Worm (Caenorhabditis elegans) whole organism, young adult: ENCODE measurements around the gene R151.10.

Experiments used
- F10E7.11 ChIP-seq: sonication (generic microtip); optimal IDR thresholded peaks from 2 replicates; lab custom pipeline; 2017; ENCODE audit warnings: mild to moderate bottlenecking, missing genetic modification characterization, moderate library complexity, missing compliant biosample characterization
- F33H1.4 ChIP-seq: fragments of 200-800 bp; sonication (Bioruptor generic); IDR thresholded peaks from 2 replicates; pipeline ENCODE4 v1.3.6; 2022; ENCODE audit warnings: missing genetic modification reagents, missing genetic modification characterization, missing compliant biosample characterization
- F57C9.4 ChIP-seq: sonication (generic microtip); optimal IDR thresholded peaks from 2 replicates; lab custom pipeline; 2017; ENCODE audit warnings: mild to moderate bottlenecking, missing genetic modification characterization, missing compliant biosample characterization
- Y53G8AR.9 ChIP-seq: fragments of 200-800 bp; sonication (Bioruptor generic); conservative IDR thresholded peaks from 2 replicates; pipeline ENCODE4 v1.3.6; 2022; ENCODE audit warnings: missing genetic modification reagents, missing genetic modification characterization, missing compliant biosample characterization
- Y67H2A.10 ChIP-seq: fragments of 200-800 bp; sonication (Bioruptor generic); conservative IDR thresholded peaks from 2 replicates; pipeline ENCODE4 v1.3.6; 2022; ENCODE audit warnings: missing genetic modification reagents, missing genetic modification characterization, missing compliant biosample characterization
- ZK185.1 ChIP-seq: sonication (generic microtip); optimal IDR thresholded peaks from 2 replicates; lab custom pipeline; 2016; ENCODE audit warnings: mild to moderate bottlenecking, missing genetic modification characterization, missing compliant biosample characterization; ENCODE audit not compliant: poor library complexity, severe bottlenecking
- akir-1 ChIP-seq: fragments of 200-800 bp; sonication (Bioruptor generic); optimal IDR thresholded peaks from 2 replicates; lab custom pipeline; 2018; ENCODE audit warnings: mild to moderate bottlenecking, missing genetic modification characterization, moderate library complexity, missing compliant biosample characterization
- aptf-3 ChIP-seq: fragments of 200-800 bp; sonication (Bioruptor generic); IDR thresholded peaks from 2 replicates; pipeline ENCODE4 v1.3.6; 2022; ENCODE audit warnings: missing genetic modification characterization, missing compliant biosample characterization
- attf-3 ChIP-seq: fragments of 200-800 bp; sonication (Bioruptor generic); conservative IDR thresholded peaks from 2 replicates; pipeline ENCODE4 v1.3.6; 2022; ENCODE audit warnings: missing genetic modification reagents, missing genetic modification characterization, missing compliant biosample characterization
- cebp-1 ChIP-seq, 2 experiments: fragments of 200-800 bp in 1 of 2; sonication (Bioruptor generic) in 1 of 2; sonication (generic microtip) in 1 of 2; IDR thresholded peaks in 1 of 2; optimal IDR thresholded peaks in 1 of 2; 2 replicates each; pipeline versions ENCODE4 v1.3.6 to Lab custom; 2017 to 2022; ENCODE audit warnings: missing compliant biosample characterization in 2 of 2, missing genetic modification characterization in 2 of 2, mild to moderate bottlenecking in 1 of 2, missing genetic modification reagents in 1 of 2, moderate library complexity in 1 of 2
- ceh-27 ChIP-seq: fragments of 200-800 bp; sonication (Bioruptor generic); optimal IDR thresholded peaks from 2 replicates; lab custom pipeline; 2018; ENCODE audit warnings: mild to moderate bottlenecking, missing genetic modification characterization, moderate library complexity, missing compliant biosample characterization
- ceh-58 ChIP-seq: fragments of 200-800 bp; sonication (Bioruptor generic); IDR thresholded peaks from 2 replicates; pipeline ENCODE4 v1.3.6; 2022; ENCODE audit warnings: missing genetic modification characterization, missing compliant biosample characterization
- chd-7 ChIP-seq: sonication (generic microtip); optimal IDR thresholded peaks from 2 replicates; lab custom pipeline; 2016; ENCODE audit warnings: mild to moderate bottlenecking, missing genetic modification characterization, moderate library complexity, missing compliant biosample characterization
- egl-44 ChIP-seq: fragments of 200-800 bp; sonication (Bioruptor generic); IDR thresholded peaks from 2 replicates; pipeline ENCODE4 v1.3.6; 2022; ENCODE audit warnings: missing genetic modification reagents, missing genetic modification characterization, missing compliant biosample characterization
- egrh-3 ChIP-seq: fragments of 200-800 bp; sonication (Bioruptor generic); IDR thresholded peaks from 2 replicates; pipeline ENCODE4 v1.3.6; 2022; ENCODE audit warnings: missing genetic modification reagents, missing genetic modification characterization, missing compliant biosample characterization
- hmg-1.2 ChIP-seq: fragments of 200-800 bp; sonication (Bioruptor generic); IDR thresholded peaks from 2 replicates; pipeline ENCODE4 v1.3.6; 2022; ENCODE audit warnings: missing genetic modification reagents, missing genetic modification characterization, missing compliant biosample characterization
- hrde-1 ChIP-seq: sonication (generic microtip); optimal IDR thresholded peaks from 2 replicates; lab custom pipeline; 2016; ENCODE audit warnings: missing genetic modification characterization, mild to moderate bottlenecking, missing compliant biosample characterization, moderate library complexity, missing genotype, missing genetic modification reagents, borderline replicate concordance
- hsf-1 ChIP-seq: fragments of 200-800 bp; sonication (Bioruptor generic); IDR thresholded peaks from 2 replicates; pipeline ENCODE4 v1.3.6; 2022; ENCODE audit warnings: missing genetic modification reagents, missing genetic modification characterization, missing compliant biosample characterization
- lag-1 ChIP-seq: fragments of 200-800 bp; sonication (Bioruptor generic); IDR thresholded peaks from 2 replicates; pipeline ENCODE4 v1.3.6; 2022; ENCODE audit warnings: missing genetic modification reagents, missing genetic modification characterization, missing compliant biosample characterization
- lin-35 ChIP-seq, 3 experiments: fragments of 150-350 bp in 2 of 3; sonication (generic microtip) in 1 of 3; optimal IDR thresholded peaks; 2 replicates each; lab custom pipeline; 2014 to 2018; ENCODE audit warnings: missing biosample characterization in 3 of 3, missing genetic modification characterization in 3 of 3, missing genetic modification reagents in 3 of 3
- lin-40 ChIP-seq: sonication (generic microtip); optimal IDR thresholded peaks from 2 replicates; lab custom pipeline; 2016; ENCODE audit warnings: missing genetic modification characterization, mild to moderate bottlenecking, missing compliant biosample characterization, missing genotype, missing genetic modification reagents
- lin-54 ChIP-seq: fragments of 200-800 bp; sonication (Bioruptor generic); optimal IDR thresholded peaks from 2 replicates; lab custom pipeline; 2018; ENCODE audit warnings: mild to moderate bottlenecking, missing genetic modification characterization, missing compliant biosample characterization
- lsl-1 ChIP-seq: fragments of 200-800 bp; sonication (Bioruptor generic); optimal IDR thresholded peaks from 2 replicates; lab custom pipeline; 2018; ENCODE audit warnings: mild to moderate bottlenecking, missing genetic modification characterization, moderate library complexity, missing compliant biosample characterization
- madf-10 ChIP-seq: sonication (generic microtip); optimal IDR thresholded peaks from 2 replicates; lab custom pipeline; 2016; ENCODE audit warnings: mild to moderate bottlenecking, missing genetic modification characterization, missing compliant biosample characterization
- madf-3 ChIP-seq: fragments of 200-800 bp; sonication (Bioruptor generic); IDR thresholded peaks from 2 replicates; pipeline ENCODE4 v1.3.6; 2022; ENCODE audit warnings: missing genetic modification reagents, missing genetic modification characterization, missing compliant biosample characterization
- madf-6 ChIP-seq: fragments of 200-800 bp; sonication (Bioruptor generic); IDR thresholded peaks from 2 replicates; pipeline ENCODE4 v1.3.6; 2022; ENCODE audit warnings: missing genetic modification reagents, missing genetic modification characterization, missing compliant biosample characterization
- mcd-1 ChIP-seq: fragments of 200-800 bp; sonication (Bioruptor generic); IDR thresholded peaks from 2 replicates; pipeline ENCODE4 v1.3.6; 2022; ENCODE audit warnings: missing genetic modification reagents, missing genetic modification characterization, missing compliant biosample characterization
- mel-28 ChIP-seq: sonication (generic microtip); optimal IDR thresholded peaks from 2 replicates; lab custom pipeline; 2016; ENCODE audit warnings: borderline replicate concordance, mild to moderate bottlenecking, missing genetic modification characterization, missing compliant biosample characterization
- mxl-1 ChIP-seq: sonication (generic microtip); optimal IDR thresholded peaks from 2 replicates; lab custom pipeline; 2016; ENCODE audit warnings: missing genetic modification characterization, missing compliant biosample characterization
- nhr-120 ChIP-seq: fragments of 200-800 bp; sonication (Bioruptor generic); IDR thresholded peaks from 2 replicates; pipeline ENCODE4 v1.3.6; 2022; ENCODE audit warnings: missing genetic modification characterization, missing compliant biosample characterization
- nhr-80 ChIP-seq: sonication (generic microtip); optimal IDR thresholded peaks from 2 replicates; lab custom pipeline; 2016; ENCODE audit warnings: missing genetic modification characterization, missing compliant biosample characterization
- pha-4 ChIP-seq: fragments of 150-350 bp; sonication (generic microtip); optimal IDR thresholded peaks from 2 replicates; lab custom pipeline; 2014; ENCODE audit warnings: missing biosample characterization, missing genetic modification reagents, missing genetic modification characterization
- rcor-1 ChIP-seq: fragments of 200-800 bp; sonication (Bioruptor generic); IDR thresholded peaks from 2 replicates; pipeline ENCODE4 v1.3.6; 2022; ENCODE audit warnings: missing genetic modification reagents, missing genetic modification characterization, missing compliant biosample characterization
- repo-1 ChIP-seq: sonication (generic microtip); optimal IDR thresholded peaks from 2 replicates; lab custom pipeline; 2017; ENCODE audit warnings: mild to moderate bottlenecking, missing genetic modification characterization, missing compliant biosample characterization
- sdz-38 ChIP-seq: sonication (generic microtip); optimal IDR thresholded peaks from 2 replicates; lab custom pipeline; 2016; ENCODE audit warnings: missing genotype, missing genetic modification characterization, missing compliant biosample characterization
- snpc-1.3 ChIP-seq: sonication (generic microtip); optimal IDR thresholded peaks from 2 replicates; lab custom pipeline; 2017; ENCODE audit warnings: missing genetic modification characterization, mild to moderate bottlenecking, missing compliant biosample characterization, antibody characterized with exemption, moderate library complexity, missing genotype, missing genetic modification reagents; ENCODE audit not compliant: insufficient read depth
- snpc-3.4 ChIP-seq: sonication (generic microtip); optimal IDR thresholded peaks from 2 replicates; lab custom pipeline; 2017; ENCODE audit warnings: missing genetic modification characterization, mild to moderate bottlenecking, missing compliant biosample characterization, antibody characterized with exemption, moderate library complexity, missing genotype, missing genetic modification reagents
- snpc-4 ChIP-seq, 5 experiments: fragments of 150-350 bp in 1 of 5; sonication (generic microtip) in 4 of 5; optimal IDR thresholded peaks; 2 replicates each; lab custom pipeline; 2014 to 2018; ENCODE audit warnings: missing genetic modification characterization in 5 of 5, missing biosample characterization in 3 of 5, antibody characterized with exemption in 2 of 5, mild to moderate bottlenecking in 2 of 5, missing compliant biosample characterization in 2 of 5, missing genotype in 2 of 5, moderate library complexity in 2 of 5, missing genetic modification reagents in 1 of 5
- somi-1 ChIP-seq: fragments of 200-800 bp; sonication (Bioruptor generic); optimal IDR thresholded peaks from 2 replicates; lab custom pipeline; 2018; ENCODE audit warnings: mild to moderate bottlenecking, missing genetic modification characterization, missing compliant biosample characterization
- tbp1 ChIP-seq: fragments of 200-800 bp; sonication (Bioruptor generic); optimal IDR thresholded peaks from 2 replicates; lab custom pipeline; 2018; ENCODE audit warnings: mild to moderate bottlenecking, missing genetic modification characterization, missing compliant biosample characterization
- zfh-2 ChIP-seq: fragments of 200-800 bp; sonication (Bioruptor generic); conservative IDR thresholded peaks from 2 replicates; pipeline ENCODE4 v1.3.6; 2022; ENCODE audit warnings: missing genetic modification reagents, missing genetic modification characterization, missing compliant biosample characterization
- ztf-18 ChIP-seq: sonication (generic microtip); optimal IDR thresholded peaks from 2 replicates; lab custom pipeline; 2016; ENCODE audit warnings: missing genotype, mild to moderate bottlenecking, missing genetic modification characterization, missing compliant biosample characterization
- ztf-22 ChIP-seq: fragments of 200-800 bp; sonication (Bioruptor generic); optimal IDR thresholded peaks from 2 replicates; lab custom pipeline; 2018; ENCODE audit warnings: mild to moderate bottlenecking, missing genetic modification characterization, moderate library complexity, missing compliant biosample characterization
- ztf-26 ChIP-seq: sonication (generic microtip); optimal IDR thresholded peaks from 2 replicates; lab custom pipeline; 2017; ENCODE audit warnings: missing genetic modification characterization, missing compliant biosample characterization
- ztf-6 ChIP-seq: fragments of 200-800 bp; sonication (Bioruptor generic); IDR thresholded peaks from 2 replicates; pipeline ENCODE4 v1.3.6; 2022; ENCODE audit warnings: missing genetic modification reagents, missing genetic modification characterization, missing compliant biosample characterization

Gene R151.10

ce11 chrIII:7235660-7236059 lies 4.9 kb upstream of the R151.10 start:
- TF ChIP-seq egrh-3: peak; percentile 69; the same call in 1 of the 2 replicates

- TF ChIP-seq hrde-1 (tag; lab: Kevin White, UChicago) (no peak), lin-40 (tag; lab: Kevin White, UChicago) (peak; percentile 27), zfh-2 (GFP tag; lab: Robert Waterston, UW) (no peak), mcd-1 (GFP tag; lab: Robert Waterston, UW) (peak; percentile 63), mel-28 (no peak), lin-35 (GFP tag; optimal IDR thresholded peaks at IDR 0.05; lab: Kevin White, UChicago) (peak in 1 of 3 experiments; percentile 66), lsl-1 (GFP tag; lab: Kevin White, UChicago) (peak; percentile 20), F33H1.4 (GFP tag; lab: Robert Waterston, UW) (peak; percentile 52), madf-10 (no peak), aptf-3 (GFP tag; lab: Robert Waterston, UW) (no peak), hmg-1.2 (GFP tag; lab: Robert Waterston, UW) (peak; percentile 37; the same call in 1 of the 2 replicates), ztf-26 (tag; lab: Kevin White, UChicago) (no peak), nhr-120 (GFP tag; lab: Robert Waterston, UW) (no peak), ZK185.1 (tag; lab: Kevin White, UChicago) (peak; percentile 5), pha-4 (tag; lab: Kevin White, UChicago) (peak; percentile 45), akir-1 (no peak), somi-1 (GFP tag; lab: Kevin White, UChicago) (no peak), ztf-18 (tag; lab: Kevin White, UChicago) (peak; percentile 93), mxl-1 (no peak), chd-7 (tag; lab: Kevin White, UChicago) (no peak), snpc-4 (GFP tag; optimal IDR thresholded peaks at IDR 0.05; lab: Kevin White, UChicago) (no peak), snpc-4 (tag; optimal IDR thresholded peaks at IDR 0.05; lab: Kevin White, UChicago) (peak in 3 of 4 experiments; percentile 23 to 81 (median 42)), cebp-1 (GFP tag; IDR thresholded peaks at IDR 0.05; lab: Robert Waterston, UW) (no peak), cebp-1 (tag; optimal IDR thresholded peaks at IDR 0.05; lab: Kevin White, UChicago) (peak; percentile 45), F57C9.4 (tag; lab: Kevin White, UChicago) (no peak), ztf-6 (GFP tag; lab: Robert Waterston, UW) (no peak), tbp1 (GFP tag; lab: Kevin White, UChicago) (peak; percentile 21), snpc-1.3 (tag; lab: Kevin White, UChicago) (no peak), ceh-27 (GFP tag; lab: Kevin White, UChicago) (no peak), rcor-1 (GFP tag; lab: Robert Waterston, UW) (0 out of 2 replicates have a peak, but pooled peaks have one; percentile 9), repo-1 (tag; lab: Kevin White, UChicago) (no peak), attf-3 (GFP tag; lab: Robert Waterston, UW) (0 out of 2 replicates have a peak, but pooled peaks have one; percentile 37), F10E7.11 (tag; lab: Kevin White, UChicago) (no peak), ztf-22 (no peak), hsf-1 (GFP tag; lab: Robert Waterston, UW) (no peak), ceh-58 (GFP tag; lab: Robert Waterston, UW) (no peak), lin-54 (peak; percentile 59), sdz-38 (no peak), madf-6 (GFP tag; lab: Robert Waterston, UW) (peak; percentile 54; the same call in 1 of the 2 replicates), lag-1 (no peak), snpc-3.4 (tag; lab: Kevin White, UChicago) (peak; percentile 50), Y53G8AR.9 (GFP tag; lab: Robert Waterston, UW) (no peak; the same call in 1 of the 2 replicates), Y67H2A.10 (GFP tag; lab: Robert Waterston, UW) (no peak), nhr-80 (no peak), madf-3 (no peak), egl-44 (GFP tag; lab: Robert Waterston, UW) (no peak)
Observed at ce11 chrIII:7234148-7234547, 3.4 kb upstream of the R151.10 start, which contains the start of gene ndus-8. Gene ndus-8, minus strand, starts transcription at chrIII:7234202.
